Worm (Caenorhabditis elegans): ENCODE measurements around the gene F33H12.1.

F33H12.1 gene

ce11 chrII:2649539-2649938 lies 49.3 kb downstream of the F33H12.1 start, which contains the start of the genes F22E5.13 and F22E5.6:
Gene F22E5.13, minus strand, starts transcription at chrII:2649639.
Gene F22E5.6, plus strand, starts transcription at chrII:2649835.
- no peak for TF ChIP-seq F55B11.4 (tag; optimal IDR thresholded peaks at IDR 0.05; ENCODE audit: borderline replicate concordance, insufficient read depth)
- TF ChIP-seq mel-28 (tag; optimal IDR thresholded peaks at IDR 0.05; ENCODE audit: borderline replicate concordance) = no peak
- no peak for TF ChIP-seq hmg-20 (GFP tag; IDR thresholded peaks at IDR 0.05)
- TF ChIP-seq repo-1 (tag; optimal IDR thresholded peaks at IDR 0.05) = no peak
- TF ChIP-seq egl-44 (GFP tag; IDR thresholded peaks at IDR 0.05) = no peak
- TF ChIP-seq tlf-1 (GFP tag; optimal IDR thresholded peaks at IDR 0.05) = no peak
- TF ChIP-seq tbx-9 (tag; optimal IDR thresholded peaks at IDR 0.05; ENCODE audit: borderline replicate concordance) = no peak
- no peak for TF ChIP-seq madf-10 (tag; optimal IDR thresholded peaks at IDR 0.05)
- no peak for TF ChIP-seq unc-130 (GFP tag; optimal IDR thresholded peaks at IDR 0.05)
